Fruit fly (Drosophila melanogaster) whole organism, embryonic: Measurements from ENCODE around the gene CG31445.
A peak's percentile ranks its signal among the peaks of the same experiment; 100 is the strongest.

Experiments used
- Abd-B ChIP-seq: fragments of 200-800 bp; sonication (Bioruptor generic); optimal IDR thresholded peaks from 2 replicates; lab custom pipeline; 2018; ENCODE audit warnings: missing biosample characterization, mild to moderate bottlenecking, missing genetic modification characterization, moderate library complexity
- Bgb ChIP-seq: fragments of 200-800 bp; sonication (Bioruptor generic); IDR thresholded peaks from 2 replicates; pipeline ENCODE4 v1.3.6; 2022; ENCODE audit warnings: missing biosample characterization, missing genetic modification characterization; ENCODE audit not compliant: partially characterized antibody
- CG10274 ChIP-seq: fragments of 200-800 bp; sonication (Bioruptor generic); optimal IDR thresholded peaks from 3 replicates; lab custom pipeline; 2017; ENCODE audit warnings: missing biosample characterization, mild to moderate bottlenecking, missing genetic modification characterization
- CG10431 ChIP-seq: fragments of 200-800 bp; sonication (Bioruptor generic); optimal IDR thresholded peaks from 3 replicates; lab custom pipeline; 2018; ENCODE audit warnings: missing biosample characterization, mild to moderate bottlenecking, missing genetic modification characterization
- CG13123 ChIP-seq: fragments of 200-800 bp; sonication (Bioruptor generic); optimal IDR thresholded peaks from 2 replicates; lab custom pipeline; 2016; ENCODE audit warnings: missing biosample characterization, missing genetic modification characterization
- CG13296 ChIP-seq: fragments of 200-800 bp; sonication (Bioruptor generic); optimal IDR thresholded peaks from 3 replicates; lab custom pipeline; 2018; ENCODE audit warnings: missing biosample characterization, mild to moderate bottlenecking, missing genetic modification characterization
- CG1529 ChIP-seq: fragments of 200-800 bp; sonication (Bioruptor generic); optimal IDR thresholded peaks from 3 replicates; lab custom pipeline; 2018; ENCODE audit warnings: missing biosample characterization, missing genetic modification characterization
- CG15479 ChIP-seq: fragments of 200-800 bp; sonication (Bioruptor generic); optimal IDR thresholded peaks from 3 replicates; lab custom pipeline; 2019; ENCODE audit warnings: missing biosample characterization, mild to moderate bottlenecking, missing genetic modification characterization, moderate library complexity
- CG1647 ChIP-seq: fragments of 200-800 bp; sonication (Bioruptor generic); optimal IDR thresholded peaks from 3 replicates; lab custom pipeline; 2016; ENCODE audit warnings: missing biosample characterization, missing genetic modification characterization
- CG17186 ChIP-seq: fragments of 200-800 bp; sonication (Bioruptor generic); optimal IDR thresholded peaks from 3 replicates; lab custom pipeline; 2017; ENCODE audit warnings: missing biosample characterization, missing genetic modification reagents, missing genetic modification characterization
- CG18619 ChIP-seq: fragments of 200-800 bp; sonication (Bioruptor generic); optimal IDR thresholded peaks from 3 replicates; lab custom pipeline; 2017; ENCODE audit warnings: missing biosample characterization, mild to moderate bottlenecking, missing genetic modification characterization
- CG3281 ChIP-seq: fragments of 200-800 bp; sonication (Bioruptor generic); optimal IDR thresholded peaks from 3 replicates; lab custom pipeline; 2017; ENCODE audit warnings: missing biosample characterization, mild to moderate bottlenecking, missing genetic modification characterization
- CG33557 ChIP-seq: fragments of 200-800 bp; sonication (Bioruptor generic); optimal IDR thresholded peaks from 2 replicates; lab custom pipeline; 2019; ENCODE audit warnings: missing biosample characterization, mild to moderate bottlenecking, missing genetic modification characterization, moderate library complexity
- CG4424 ChIP-seq: fragments of 200-800 bp; sonication (Bioruptor generic); optimal IDR thresholded peaks from 3 replicates; lab custom pipeline; 2016; ENCODE audit warnings: missing biosample characterization, missing genetic modification characterization
- CG6254 ChIP-seq: fragments of 200-800 bp; sonication (Bioruptor generic); optimal IDR thresholded peaks from 3 replicates; lab custom pipeline; 2017; ENCODE audit warnings: mild to moderate bottlenecking, missing biosample characterization, missing genetic modification reagents, missing genetic modification characterization
- CG6765 ChIP-seq: fragments of 200-800 bp; sonication (Bioruptor generic); optimal IDR thresholded peaks from 3 replicates; lab custom pipeline; 2017; ENCODE audit warnings: missing biosample characterization, mild to moderate bottlenecking, missing genetic modification characterization
- CG7786 ChIP-seq: fragments of 200-800 bp; sonication (Bioruptor generic); optimal IDR thresholded peaks from 2 replicates; lab custom pipeline; 2016; ENCODE audit warnings: missing biosample characterization, missing genetic modification characterization
- CG8359 ChIP-seq: fragments of 200-800 bp; sonication (Bioruptor generic); optimal IDR thresholded peaks from 2 replicates; lab custom pipeline; 2017; ENCODE audit warnings: missing biosample characterization, mild to moderate bottlenecking, missing genetic modification characterization, borderline replicate concordance
- CG9727 ChIP-seq: fragments of 200-800 bp; sonication (Bioruptor generic); optimal IDR thresholded peaks from 3 replicates; lab custom pipeline; 2017; ENCODE audit warnings: missing biosample characterization, mild to moderate bottlenecking, missing genetic modification characterization
- CG9876 ChIP-seq: fragments of 200-800 bp; sonication (Bioruptor generic); optimal IDR thresholded peaks from 2 replicates; lab custom pipeline; 2016; ENCODE audit warnings: missing biosample characterization, missing genetic modification characterization
- CTCF ChIP-seq: fragments of 200-800 bp; sonication (Bioruptor generic); optimal IDR thresholded peaks from 2 replicates; lab custom pipeline; 2017; ENCODE audit warnings: missing biosample characterization, mild to moderate bottlenecking, missing genetic modification characterization, moderate library complexity
- D19B ChIP-seq: fragments of 200-800 bp; sonication (Bioruptor generic); optimal IDR thresholded peaks from 2 replicates; lab custom pipeline; 2017; ENCODE audit warnings: missing biosample characterization, mild to moderate bottlenecking, missing genetic modification characterization
- Dek ChIP-seq: fragments of 200-800 bp; sonication (Bioruptor generic); optimal IDR thresholded peaks from 3 replicates; lab custom pipeline; 2019; ENCODE audit warnings: missing biosample characterization, mild to moderate bottlenecking, missing genetic modification characterization, moderate library complexity
- Dip2 ChIP-seq: fragments of 200-800 bp; sonication (Bioruptor generic); IDR thresholded peaks from 2 replicates; pipeline ENCODE4 v1.3.6; 2022; ENCODE audit warnings: missing biosample characterization, missing genetic modification characterization
- Elba2 ChIP-seq: fragments of 200-800 bp; sonication (Bioruptor generic); optimal IDR thresholded peaks from 3 replicates; lab custom pipeline; 2016; ENCODE audit warnings: missing biosample characterization, missing genetic modification characterization
- GATAe ChIP-seq: fragments of 200-800 bp; sonication (Bioruptor generic); conservative IDR thresholded peaks from 2 replicates; pipeline ENCODE4 v1.3.6; 2022; ENCODE audit warnings: missing biosample characterization, missing genetic modification characterization
- Gug ChIP-seq: fragments of 200-800 bp; sonication (Bioruptor generic); IDR thresholded peaks from 4 replicates; pipeline ENCODE4 v1.3.6; 2022; ENCODE audit warnings: missing biosample characterization, missing genetic modification characterization
- Hand ChIP-seq: fragments of 200-800 bp; sonication (Bioruptor generic); optimal IDR thresholded peaks from 2 replicates; lab custom pipeline; 2017; ENCODE audit warnings: mild to moderate bottlenecking, missing biosample characterization, missing genetic modification reagents, missing genetic modification characterization
- Mad ChIP-seq: fragments of 200-800 bp; sonication (Bioruptor generic); optimal IDR thresholded peaks from 2 replicates; lab custom pipeline; 2016; ENCODE audit warnings: missing biosample characterization, missing genetic modification characterization
- Mes4 ChIP-seq: fragments of 200-800 bp; sonication (Bioruptor generic); optimal IDR thresholded peaks from 2 replicates; lab custom pipeline; 2016; ENCODE audit warnings: missing biosample characterization, missing genetic modification characterization
- Sox102F ChIP-seq: fragments of 200-800 bp; sonication (Bioruptor generic); optimal IDR thresholded peaks from 2 replicates; lab custom pipeline; 2018; ENCODE audit warnings: missing biosample characterization, mild to moderate bottlenecking, missing genetic modification characterization, moderate library complexity
- Sry-δ ChIP-seq: fragments of 200-800 bp; sonication (Bioruptor generic); optimal IDR thresholded peaks from 2 replicates; lab custom pipeline; 2016; ENCODE audit warnings: missing biosample characterization, missing genetic modification characterization
- Taf1 ChIP-seq: fragments of 200-800 bp; sonication (Bioruptor generic); IDR thresholded peaks from 2 replicates; pipeline ENCODE4 v1.3.6; 2022; ENCODE audit warnings: missing biosample characterization, missing genetic modification characterization
- Trl ChIP-seq, 3 experiments: fragments of >200 bp in 2 of 3; fragments of 200-800 bp in 1 of 3; sonication (Bioruptor generic) in 1 of 3; optimal IDR thresholded peaks; 2 replicates in 1 of 3; 3 replicates in 2 of 3; lab custom pipeline; 2016 to 2017; ENCODE audit warnings: missing biosample characterization in 1 of 3, missing genetic modification characterization in 1 of 3
- chif ChIP-seq, 2 experiments: fragments of 200-800 bp; sonication (Bioruptor generic); optimal IDR thresholded peaks; 3 replicates each; lab custom pipeline; 2016; ENCODE audit warnings: missing biosample characterization in 2 of 2, missing genetic modification characterization in 2 of 2
- chn ChIP-seq: fragments of 200-800 bp; sonication (Bioruptor generic); optimal IDR thresholded peaks from 2 replicates; lab custom pipeline; 2016; ENCODE audit warnings: missing biosample characterization, missing genetic modification characterization
- dpn ChIP-seq, 2 experiments: fragments of 200-800 bp; sonication (Bioruptor generic); optimal IDR thresholded peaks; 3 replicates each; lab custom pipeline; 2016; ENCODE audit warnings: missing biosample characterization in 2 of 2, missing genetic modification characterization in 2 of 2
- dysf ChIP-seq: fragments of 200-800 bp; sonication (Bioruptor generic); IDR thresholded peaks from 3 replicates; pipeline ENCODE4 v1.3.6; 2022; ENCODE audit warnings: missing biosample characterization, missing genetic modification characterization
- gcm2 ChIP-seq: fragments of 200-800 bp; sonication (Bioruptor generic); optimal IDR thresholded peaks from 2 replicates; lab custom pipeline; 2016; ENCODE audit warnings: missing biosample characterization, missing genetic modification characterization
- grau ChIP-seq: fragments of 200-800 bp; optimal IDR thresholded peaks from 3 replicates; lab custom pipeline; 2019; ENCODE audit warnings: missing biosample characterization, mild to moderate bottlenecking, missing genetic modification characterization, moderate library complexity
- h ChIP-seq: fragments of >200 bp; optimal IDR thresholded peaks from 2 replicates; lab custom pipeline; 2017
- her ChIP-seq: fragments of 200-800 bp; sonication (Bioruptor generic); optimal IDR thresholded peaks from 2 replicates; lab custom pipeline; 2016; ENCODE audit warnings: missing biosample characterization, missing genetic modification characterization
- lbe ChIP-seq: fragments of 200-800 bp; sonication (Bioruptor generic); optimal IDR thresholded peaks from 2 replicates; lab custom pipeline; 2016; ENCODE audit warnings: missing biosample characterization, mild to moderate bottlenecking, missing genetic modification characterization
- lov ChIP-seq, 2 experiments: fragments of 200-800 bp in 1 of 2; fragments of >200 bp in 1 of 2; sonication (Bioruptor generic) in 1 of 2; IDR thresholded peaks in 1 of 2; optimal IDR thresholded peaks in 1 of 2; 2 replicates in 1 of 2; 3 replicates in 1 of 2; pipeline versions ENCODE4 v1.3.6 to Lab custom; 2017 to 2022; ENCODE audit warnings: missing biosample characterization in 1 of 2, missing genetic modification characterization in 1 of 2
- oc ChIP-seq: fragments of 200-800 bp; sonication (Bioruptor generic); optimal IDR thresholded peaks from 2 replicates; lab custom pipeline; 2018; ENCODE audit warnings: missing biosample characterization, mild to moderate bottlenecking, missing genetic modification characterization, moderate library complexity
- schlank ChIP-seq: fragments of 200-800 bp; sonication (Bioruptor generic); optimal IDR thresholded peaks from 2 replicates; lab custom pipeline; 2018; ENCODE audit warnings: missing biosample characterization, mild to moderate bottlenecking, missing genetic modification characterization
- sisA ChIP-seq: fragments of 200-800 bp; sonication (Bioruptor generic); IDR thresholded peaks from 2 replicates; pipeline ENCODE4 v1.3.6; 2022; ENCODE audit warnings: missing biosample characterization, missing genetic modification characterization
- sob ChIP-seq: fragments of 200-800 bp; sonication (Bioruptor generic); IDR thresholded peaks from 2 replicates; pipeline ENCODE4 v1.3.6; 2022; ENCODE audit warnings: missing biosample characterization, missing genetic modification characterization
- ssp ChIP-seq: fragments of 200-800 bp; sonication (Bioruptor generic); IDR thresholded peaks from 2 replicates; pipeline ENCODE4 v1.3.6; 2022; ENCODE audit warnings: missing biosample characterization, missing genetic modification characterization
- tna ChIP-seq: fragments of 200-800 bp; sonication (Bioruptor generic); IDR thresholded peaks from 2 replicates; pipeline ENCODE4 v1.3.6; 2022; ENCODE audit warnings: missing biosample characterization, missing genetic modification characterization; ENCODE audit not compliant: partially characterized antibody
- vfl ChIP-seq: fragments of 200-800 bp; sonication (Bioruptor generic); optimal IDR thresholded peaks from 2 replicates; lab custom pipeline; 2016; ENCODE audit warnings: missing biosample characterization, missing genetic modification characterization

Gene CG31445

DNA sequence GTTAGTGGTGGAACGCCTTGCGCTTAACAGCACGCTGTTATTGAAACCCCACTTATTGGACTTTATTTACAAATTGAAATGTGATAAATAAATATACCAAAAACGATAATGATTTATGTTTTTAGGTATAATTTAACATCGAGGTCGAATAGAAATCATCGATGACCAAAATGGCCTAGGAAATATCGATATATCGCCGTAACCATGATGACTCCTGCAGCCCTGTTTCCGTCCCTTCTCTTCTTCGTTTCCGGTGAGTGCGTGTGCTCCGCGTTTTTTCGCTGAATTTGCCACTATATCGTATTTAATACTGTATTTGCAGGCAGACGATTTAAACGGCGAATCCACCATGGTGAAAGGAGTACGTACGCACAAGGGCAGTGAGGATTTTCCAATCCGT is 24.7 kb downstream of the CG31445 start, which contains the start of gene eEF1gamma (continued):
- TF ChIP-seq Hand (GFP tag; lab: Kevin White, UChicago) (peak; percentile 88), CG13123 (GFP tag; lab: Kevin White, UChicago) (peak; percentile 88), oc (tag; lab: Kevin White, UChicago) (peak; percentile 90), CG9876 (GFP tag; lab: Kevin White, UChicago) (peak; percentile 96), dpn (GFP tag; optimal IDR thresholded peaks at IDR 0.05; lab: Kevin White, UChicago) (peak; percentile 85 to 98), CG8359 (GFP tag; lab: Kevin White, UChicago) (peak; percentile 92), GATAe (GFP tag; lab: Robert Waterston, UW) (peak; percentile 88), Dip2 (GFP tag; lab: Robert Waterston, UW) (no peak), sisA (GFP tag; lab: Robert Waterston, UW) (peak; percentile 69), h (lab: Kevin White, UChicago) (no peak), vfl (GFP tag; lab: Kevin White, UChicago) (peak; percentile 86), dysf (GFP tag; lab: Robert Waterston, UW) (peak; percentile 93), lov (optimal IDR thresholded peaks at IDR 0.05; lab: Kevin White, UChicago) (no peak), lov (GFP tag; IDR thresholded peaks at IDR 0.05; lab: Robert Waterston, UW) (peak; percentile 98), Bgb (GFP tag; lab: Robert Waterston, UW) (peak; percentile 94), CG9727 (GFP tag; lab: Kevin White, UChicago) (peak; percentile 98), Trl (optimal IDR thresholded peaks at IDR 0.05; lab: Kevin White, UChicago) (no peak), Trl (GFP tag; optimal IDR thresholded peaks at IDR 0.05; lab: Kevin White, UChicago) (peak; percentile 95), CG4424 (peak; percentile 94), Elba2 (GFP tag; lab: Kevin White, UChicago) (peak; percentile 70), Mad (GFP tag; lab: Kevin White, UChicago) (peak; percentile 96), gcm2 (GFP tag; lab: Kevin White, UChicago) (peak; percentile 94), grau (tag; lab: Kevin White, UChicago) (peak; percentile 89), CG18619 (peak; percentile 98), CG10274 (GFP tag; lab: Kevin White, UChicago) (peak; percentile 92), CG10431 (GFP tag; lab: Kevin White, UChicago) (peak; percentile 95), Abd-B (peak; percentile 57), Taf1 (GFP tag; lab: Robert Waterston, UW) (peak; percentile 77; the same call in 1 of the 2 replicates), Dek (tag; lab: Kevin White, UChicago) (peak; percentile 78), Sox102F (GFP tag; lab: Kevin White, UChicago) (peak; percentile 80), her (peak; percentile 94), CG13296 (GFP tag; lab: Kevin White, UChicago) (peak; percentile 98), CG6765 (GFP tag; lab: Kevin White, UChicago) (peak; percentile 98), Sry-δ (GFP tag; lab: Kevin White, UChicago) (peak; percentile 95), CG3281 (peak; percentile 97), CG7786 (peak; percentile 81), Mes4 (GFP tag; lab: Kevin White, UChicago) (peak; percentile 98), chn (peak; percentile 93), CG6254 (peak; percentile 92), CG15479 (GFP tag; lab: Kevin White, UChicago) (peak; percentile 59), chif (GFP tag; optimal IDR thresholded peaks at IDR 0.05; lab: Kevin White, UChicago) (peak; percentile 90 to 97), sob (GFP tag; lab: Robert Waterston, UW) (peak; percentile 97), CG33557 (GFP tag; lab: Kevin White, UChicago) (peak; percentile 95), CG17186 (GFP tag; lab: Kevin White, UChicago) (peak; percentile 100), CTCF (GFP tag; lab: Kevin White, UChicago) (peak; percentile 72), CG1647 (GFP tag; lab: Kevin White, UChicago) (peak; percentile 87), ssp (GFP tag; lab: Robert Waterston, UW) (peak; percentile 78), schlank (tag; lab: Kevin White, UChicago) (peak; percentile 96), lbe (GFP tag; lab: Kevin White, UChicago) (peak; percentile 85), CG1529 (peak; percentile 93), tna (GFP tag; lab: Robert Waterston, UW) (peak; percentile 92), Gug (GFP tag; lab: Robert Waterston, UW) (peak; percentile 77), D19B (peak; percentile 87)
